Fruit fly (Drosophila melanogaster): ENCODE measurements around the gene Nf-YB.

DNA sequence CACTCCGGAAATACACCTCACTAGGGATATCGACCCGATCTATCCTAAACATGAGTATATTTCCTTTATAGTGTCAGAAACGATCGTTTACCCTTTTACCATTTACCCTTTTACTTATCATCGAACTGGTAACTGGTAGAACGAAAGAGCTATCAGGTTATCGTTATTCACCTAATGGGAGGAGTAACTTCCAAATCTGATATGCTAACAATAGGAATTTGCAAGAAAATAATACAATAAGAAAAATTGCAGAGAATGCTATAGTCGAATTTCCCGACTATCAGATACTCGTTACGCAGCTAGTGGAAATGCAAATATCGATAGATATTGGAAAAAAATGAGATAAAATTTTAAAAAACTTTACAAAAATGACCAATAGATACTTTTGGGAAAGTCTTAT lies 38.4 kb downstream of the Nf-YB start:
- TF ChIP-seq CG8478 (optimal IDR thresholded peaks at IDR 0.05) (no peak), CTCF (optimal IDR thresholded peaks at IDR 0.05) (no peak)

Measured in S2 (cell line).